Fruit fly (Drosophila melanogaster) whole organism, embryonic: ENCODE results near the gene Mal-B2.

Source experiments
- Atf6 ChIP-seq: fragments of 200-800 bp; sonication (Bioruptor generic); IDR thresholded peaks from 2 replicates; pipeline ENCODE4 v1.3.6; 2022; ENCODE audit warnings: missing biosample characterization, missing genetic modification characterization
- CG1024 ChIP-seq: fragments of 200-800 bp; sonication (Bioruptor generic); IDR thresholded peaks from 2 replicates; pipeline ENCODE4 v1.3.6; 2022; ENCODE audit warnings: missing biosample characterization, missing genetic modification characterization
- CG11398 ChIP-seq: fragments of 200-800 bp; sonication (Bioruptor generic); optimal IDR thresholded peaks from 2 replicates; lab custom pipeline; 2016; ENCODE audit warnings: missing biosample characterization, missing genetic modification characterization
- CG11504 ChIP-seq: fragments of 200-800 bp; sonication (Bioruptor generic); optimal IDR thresholded peaks from 3 replicates; lab custom pipeline; 2019; ENCODE audit warnings: missing biosample characterization, mild to moderate bottlenecking, missing genetic modification characterization, moderate library complexity
- CG12104 ChIP-seq: fragments of 200-800 bp; sonication (Bioruptor generic); optimal IDR thresholded peaks from 3 replicates; lab custom pipeline; 2016; ENCODE audit warnings: missing biosample characterization, missing genetic modification characterization
- CG12659 ChIP-seq: fragments of 200-800 bp; sonication (Bioruptor generic); optimal IDR thresholded peaks from 3 replicates; lab custom pipeline; 2017; ENCODE audit warnings: mild to moderate bottlenecking, missing biosample characterization, missing genetic modification reagents, missing genetic modification characterization
- CG13775 ChIP-seq: fragments of 200-800 bp; sonication (Bioruptor generic); optimal IDR thresholded peaks from 3 replicates; lab custom pipeline; 2017; ENCODE audit warnings: missing biosample characterization, mild to moderate bottlenecking, missing genetic modification characterization
- CG13894 ChIP-seq: fragments of 200-800 bp; sonication (Bioruptor generic); optimal IDR thresholded peaks from 3 replicates; lab custom pipeline; 2018; ENCODE audit warnings: missing biosample characterization, mild to moderate bottlenecking, missing genetic modification characterization, moderate library complexity
- CG14014 ChIP-seq: fragments of 200-800 bp; sonication (Bioruptor generic); IDR thresholded peaks from 2 replicates; pipeline ENCODE4 v1.3.6; 2022; ENCODE audit warnings: missing biosample characterization, missing genetic modification characterization
- CG15073 ChIP-seq: fragments of 200-800 bp; sonication (Bioruptor generic); optimal IDR thresholded peaks from 2 replicates; lab custom pipeline; 2016; ENCODE audit warnings: missing biosample characterization, missing genetic modification characterization
- CG15601 ChIP-seq: fragments of 200-800 bp; sonication (Bioruptor generic); optimal IDR thresholded peaks from 3 replicates; lab custom pipeline; 2019; ENCODE audit warnings: missing biosample characterization, mild to moderate bottlenecking, missing genetic modification characterization, moderate library complexity
- CG17359 ChIP-seq: fragments of 200-800 bp; sonication (Bioruptor generic); optimal IDR thresholded peaks from 3 replicates; lab custom pipeline; 2018; ENCODE audit warnings: missing biosample characterization, mild to moderate bottlenecking, missing genetic modification characterization, moderate library complexity
- CG17385 ChIP-seq: fragments of 200-800 bp; sonication (Bioruptor generic); optimal IDR thresholded peaks from 3 replicates; lab custom pipeline; 2018; ENCODE audit warnings: missing biosample characterization, mild to moderate bottlenecking, missing genetic modification characterization
- CG18011 ChIP-seq: fragments of 200-800 bp; sonication (Bioruptor generic); optimal IDR thresholded peaks from 2 replicates; lab custom pipeline; 2017; ENCODE audit warnings: missing biosample characterization, missing genetic modification characterization, mild to moderate bottlenecking, moderate library complexity, missing genotype
- CG2129 ChIP-seq: fragments of 200-800 bp; sonication (Bioruptor generic); IDR thresholded peaks from 2 replicates; pipeline ENCODE4 v1.3.6; 2022; ENCODE audit warnings: missing biosample characterization, missing genetic modification characterization; ENCODE audit not compliant: partially characterized antibody
- CG3281 ChIP-seq: fragments of 200-800 bp; sonication (Bioruptor generic); optimal IDR thresholded peaks from 3 replicates; lab custom pipeline; 2017; ENCODE audit warnings: missing biosample characterization, mild to moderate bottlenecking, missing genetic modification characterization
- CG5245 ChIP-seq: fragments of 200-800 bp; sonication (Bioruptor generic); optimal IDR thresholded peaks from 3 replicates; lab custom pipeline; 2016; ENCODE audit warnings: missing biosample characterization, missing genetic modification characterization
- CG6765 ChIP-seq: fragments of 200-800 bp; sonication (Bioruptor generic); optimal IDR thresholded peaks from 3 replicates; lab custom pipeline; 2017; ENCODE audit warnings: missing biosample characterization, mild to moderate bottlenecking, missing genetic modification characterization
- CG6791 ChIP-seq: fragments of 200-800 bp; sonication (Bioruptor generic); IDR thresholded peaks from 3 replicates; pipeline ENCODE4 v1.3.6; 2022; ENCODE audit warnings: missing biosample characterization, missing genetic modification characterization; ENCODE audit not compliant: partially characterized antibody
- CG7556 ChIP-seq: fragments of 200-800 bp; sonication (Bioruptor generic); optimal IDR thresholded peaks from 2 replicates; lab custom pipeline; 2017; ENCODE audit warnings: missing biosample characterization, mild to moderate bottlenecking, missing genetic modification characterization
- E2f1 ChIP-seq: fragments of 200-800 bp; sonication (Bioruptor generic); IDR thresholded peaks from 2 replicates; pipeline ENCODE4 v1.3.6; 2022; ENCODE audit warnings: missing biosample characterization, missing genetic modification characterization
- Fer1 ChIP-seq: fragments of 200-800 bp; sonication (Bioruptor generic); optimal IDR thresholded peaks from 2 replicates; lab custom pipeline; 2017; ENCODE audit warnings: missing biosample characterization, mild to moderate bottlenecking, missing genetic modification characterization
- GATAe ChIP-seq: fragments of 200-800 bp; sonication (Bioruptor generic); conservative IDR thresholded peaks from 2 replicates; pipeline ENCODE4 v1.3.6; 2022; ENCODE audit warnings: missing biosample characterization, missing genetic modification characterization
- HmgZ ChIP-seq: fragments of 200-800 bp; sonication (Bioruptor generic); optimal IDR thresholded peaks from 2 replicates; lab custom pipeline; 2018; ENCODE audit warnings: missing biosample characterization, mild to moderate bottlenecking, missing genetic modification characterization
- Hmx ChIP-seq: fragments of 200-800 bp; sonication (Bioruptor generic); optimal IDR thresholded peaks from 2 replicates; lab custom pipeline; 2016; ENCODE audit warnings: missing biosample characterization, missing genetic modification characterization
- Hr39 ChIP-seq: fragments of >200 bp; optimal IDR thresholded peaks from 2 replicates; lab custom pipeline; 2017
- MESR4 ChIP-seq: fragments of 200-800 bp; sonication (Bioruptor generic); optimal IDR thresholded peaks from 2 replicates; lab custom pipeline; 2018; ENCODE audit warnings: missing biosample characterization, mild to moderate bottlenecking, missing genetic modification characterization, moderate library complexity
- Neu2 ChIP-seq: fragments of 200-800 bp; sonication (Bioruptor generic); optimal IDR thresholded peaks from 3 replicates; lab custom pipeline; 2016; ENCODE audit warnings: missing biosample characterization, missing genetic modification characterization, borderline replicate concordance
- Side ChIP-seq: fragments of 200-800 bp; sonication (Bioruptor generic); optimal IDR thresholded peaks from 2 replicates; lab custom pipeline; 2016; ENCODE audit warnings: missing biosample characterization, missing genetic modification characterization
- Sox100B ChIP-seq: fragments of 200-800 bp; sonication (Bioruptor generic); optimal IDR thresholded peaks from 3 replicates; lab custom pipeline; 2018; ENCODE audit warnings: missing biosample characterization, mild to moderate bottlenecking, missing genetic modification characterization
- Taf1 ChIP-seq: fragments of 200-800 bp; sonication (Bioruptor generic); IDR thresholded peaks from 2 replicates; pipeline ENCODE4 v1.3.6; 2022; ENCODE audit warnings: missing biosample characterization, missing genetic modification characterization
- abd-A ChIP-seq: fragments of 200-800 bp; sonication (Bioruptor generic); optimal IDR thresholded peaks from 3 replicates; lab custom pipeline; 2019; ENCODE audit warnings: missing biosample characterization, mild to moderate bottlenecking, missing genetic modification characterization, moderate library complexity
- bbx ChIP-seq: fragments of 200-800 bp; sonication (Bioruptor generic); IDR thresholded peaks from 2 replicates; pipeline ENCODE4 v1.3.6; 2022; ENCODE audit warnings: missing biosample characterization, missing genetic modification characterization; ENCODE audit not compliant: partially characterized antibody
- cad ChIP-seq: fragments of >200 bp; optimal IDR thresholded peaks from 2 replicates; lab custom pipeline; 2017; ENCODE audit warnings: missing biosample characterization, missing genetic modification characterization
- ci ChIP-seq: fragments of 200-800 bp; sonication (Bioruptor generic); IDR thresholded peaks from 3 replicates; pipeline ENCODE4 v1.3.6; 2022; ENCODE audit warnings: missing biosample characterization, missing genetic modification characterization
- disco-r ChIP-seq: fragments of 200-800 bp; sonication (Bioruptor generic); optimal IDR thresholded peaks from 2 replicates; lab custom pipeline; 2016; ENCODE audit warnings: missing biosample characterization, missing genetic modification characterization
- en ChIP-seq: fragments of 200-800 bp; sonication (Bioruptor generic); optimal IDR thresholded peaks from 2 replicates; lab custom pipeline; 2016; ENCODE audit warnings: missing biosample characterization, missing genetic modification characterization
- ftz-f1 ChIP-seq: fragments of 200-800 bp; sonication (Bioruptor generic); optimal IDR thresholded peaks from 2 replicates; lab custom pipeline; 2016; ENCODE audit warnings: missing biosample characterization, missing genetic modification characterization
- gcm ChIP-seq: fragments of 200-800 bp; sonication (Bioruptor generic); optimal IDR thresholded peaks from 2 replicates; lab custom pipeline; 2019; ENCODE audit warnings: missing biosample characterization, mild to moderate bottlenecking, missing genetic modification characterization, moderate library complexity
- grn ChIP-seq: fragments of 200-800 bp; sonication (Bioruptor generic); optimal IDR thresholded peaks from 3 replicates; lab custom pipeline; 2017; ENCODE audit warnings: missing biosample characterization, missing genetic modification characterization
- gro ChIP-seq: fragments of 200-800 bp; sonication (Bioruptor generic); optimal IDR thresholded peaks from 2 replicates; lab custom pipeline; 2016; ENCODE audit warnings: missing biosample characterization, missing genetic modification characterization
- hkb ChIP-seq, 2 experiments: fragments of 200-800 bp in 1 of 2; fragments of >200 bp in 1 of 2; sonication (Bioruptor generic) in 1 of 2; IDR thresholded peaks in 1 of 2; optimal IDR thresholded peaks in 1 of 2; 2 replicates each; pipeline versions ENCODE4 v1.3.6 to Lab custom; 2017 to 2022; ENCODE audit warnings: missing biosample characterization in 1 of 2, missing genetic modification characterization in 1 of 2
- hth ChIP-seq: fragments of >200 bp; optimal IDR thresholded peaks from 2 replicates; lab custom pipeline; 2017; ENCODE audit warnings: inconsistent platforms
- kay ChIP-seq: fragments of 200-800 bp; sonication (Bioruptor generic); optimal IDR thresholded peaks from 2 replicates; lab custom pipeline; 2016; ENCODE audit warnings: missing biosample characterization, missing genetic modification characterization
- pfk ChIP-seq: fragments of 200-800 bp; sonication (Bioruptor generic); optimal IDR thresholded peaks from 2 replicates; lab custom pipeline; 2018; ENCODE audit warnings: missing biosample characterization, mild to moderate bottlenecking, missing genetic modification characterization, moderate library complexity
- schlank ChIP-seq: fragments of 200-800 bp; sonication (Bioruptor generic); optimal IDR thresholded peaks from 2 replicates; lab custom pipeline; 2018; ENCODE audit warnings: missing biosample characterization, mild to moderate bottlenecking, missing genetic modification characterization
- shn ChIP-seq: fragments of 200-800 bp; sonication (Bioruptor generic); optimal IDR thresholded peaks from 3 replicates; lab custom pipeline; 2016; ENCODE audit warnings: missing biosample characterization, missing genetic modification characterization
- sug ChIP-seq: fragments of 200-800 bp; optimal IDR thresholded peaks from 2 replicates; lab custom pipeline; 2019; ENCODE audit warnings: missing biosample characterization, mild to moderate bottlenecking, missing genetic modification characterization, moderate library complexity
- wek ChIP-seq: fragments of 200-800 bp; sonication (Bioruptor generic); optimal IDR thresholded peaks from 3 replicates; lab custom pipeline; 2018; ENCODE audit warnings: missing biosample characterization, mild to moderate bottlenecking, missing genetic modification characterization, moderate library complexity
- zen ChIP-seq: fragments of 200-800 bp; sonication (Bioruptor generic); optimal IDR thresholded peaks from 3 replicates; lab custom pipeline; 2018; ENCODE audit warnings: missing biosample characterization, mild to moderate bottlenecking, missing genetic modification characterization, moderate library complexity

The Mal-B2 gene

dm6 chr2L:11845159-11845788 is 4.5 kb upstream of the Mal-B2 start (continued):
- TF ChIP-seq GATAe = 0 out of 2 replicates have a peak, but pooled peaks have one; percentile 16
- no peak for TF ChIP-seq CG13775 (GFP tag; lab: Kevin White, UChicago)
- TF ChIP-seq gcm (GFP tag; lab: Kevin White, UChicago) = no peak
- no peak for TF ChIP-seq CG17359 (tag; lab: Kevin White, UChicago)
- TF ChIP-seq HmgZ = no peak
- TF ChIP-seq E2f1 (GFP tag; lab: Robert Waterston, UW) = no peak
- TF ChIP-seq Atf6 (GFP tag; lab: Robert Waterston, UW) = 0 out of 2 replicates have a peak, but pooled peaks have one; percentile 34
- peak; percentile 40 for TF ChIP-seq grn
- no peak for TF ChIP-seq shn (GFP tag; lab: Kevin White, UChicago)
- TF ChIP-seq CG1024 (GFP tag; lab: Robert Waterston, UW) = no peak
- TF ChIP-seq CG15073 = no peak
- TF ChIP-seq CG12104 = no peak
- no peak for TF ChIP-seq Hmx (GFP tag; lab: Kevin White, UChicago)
- TF ChIP-seq Fer1 (GFP tag; lab: Kevin White, UChicago) = peak; percentile 27
- TF ChIP-seq wek (GFP tag; lab: Kevin White, UChicago) = peak; percentile 37
- TF ChIP-seq CG6791 (GFP tag; lab: Robert Waterston, UW) = no peak
- TF ChIP-seq Hr39 (lab: Kevin White, UChicago) = no peak
- peak; percentile 5 for TF ChIP-seq CG6765 (GFP tag; lab: Kevin White, UChicago)
- TF ChIP-seq ftz-f1 = no peak
- no peak for TF ChIP-seq disco-r (GFP tag; lab: Kevin White, UChicago)
- TF ChIP-seq schlank (tag; lab: Kevin White, UChicago) = peak; percentile 7
- TF ChIP-seq ci (GFP tag; lab: Robert Waterston, UW) = 0 out of 3 replicates have a peak, but pooled peaks have one; percentile 7
- peak; percentile 9 for TF ChIP-seq CG17385 (GFP tag; lab: Kevin White, UChicago)
- no peak for TF ChIP-seq CG7556
- no peak for TF ChIP-seq zen (tag; lab: Kevin White, UChicago)
- TF ChIP-seq hkb (optimal IDR thresholded peaks at IDR 0.05; lab: Kevin White, UChicago) = no peak
- TF ChIP-seq hkb (GFP tag; IDR thresholded peaks at IDR 0.05; lab: Robert Waterston, UW) = no peak
- no peak for TF ChIP-seq en (GFP tag; lab: Kevin White, UChicago)
- no peak for TF ChIP-seq Taf1 (GFP tag; lab: Robert Waterston, UW)
- no peak for TF ChIP-seq CG11398 (GFP tag; lab: Kevin White, UChicago)
- TF ChIP-seq cad (GFP tag; lab: Kevin White, UChicago) = no peak
- no peak for TF ChIP-seq MESR4 (GFP tag; lab: Kevin White, UChicago)
- TF ChIP-seq Side (GFP tag; lab: Kevin White, UChicago) = no peak
- TF ChIP-seq Sox100B = peak; percentile 14
- TF ChIP-seq pfk = no peak
- peak; percentile 25 for TF ChIP-seq CG13894 (tag; lab: Kevin White, UChicago)
- TF ChIP-seq CG12659 = peak; percentile 24
- no peak for TF ChIP-seq CG5245 (GFP tag; lab: Kevin White, UChicago)
- no peak for TF ChIP-seq hth (lab: Kevin White, UChicago)
- TF ChIP-seq CG3281 (GFP tag; lab: Kevin White, UChicago) = peak; percentile 20
- no peak for TF ChIP-seq CG11504 (tag; lab: Kevin White, UChicago)
- TF ChIP-seq bbx = no peak
- TF ChIP-seq CG2129 (GFP tag; lab: Robert Waterston, UW) = no peak
- TF ChIP-seq CG18011 (GFP tag; lab: Kevin White, UChicago) = no peak
- peak; percentile 29; the same call in 1 of the 2 replicates for TF ChIP-seq CG14014 (GFP tag; lab: Robert Waterston, UW)
- TF ChIP-seq sug (tag; lab: Kevin White, UChicago) = peak; percentile 46
- no peak for TF ChIP-seq kay (GFP tag; lab: Kevin White, UChicago)
- peak; percentile 13 for TF ChIP-seq abd-A (tag; lab: Kevin White, UChicago)
- no peak for TF ChIP-seq gro
- no peak for TF ChIP-seq CG15601
- TF ChIP-seq Neu2 (GFP tag; lab: Kevin White, UChicago) = no peak
